Fruit fly (Drosophila melanogaster): ENCODE data around the gene Sfp24Bb.

dm6 chr2L:3705438-3705921, 35.9 kb upstream of the Sfp24Bb start, which contains the start of gene CG31778:
- peak; percentile 36; the same call in 1 of the 2 replicates for TF ChIP-seq rn (GFP tag; IDR thresholded peaks at IDR 0.05)
- TF ChIP-seq EcR (GFP tag; optimal IDR thresholded peaks at IDR 0.05) = no peak
- peak; percentile 58 for TF ChIP-seq Pif1B (GFP tag; optimal IDR thresholded peaks at IDR 0.05)
- no peak for TF ChIP-seq CG10348 (GFP tag; IDR thresholded peaks at IDR 0.05)
- peak; percentile 84 for TF ChIP-seq Ets98B (GFP tag; IDR thresholded peaks at IDR 0.05)
- TF ChIP-seq CG9948 (tag; optimal IDR thresholded peaks at IDR 0.05) = peak; percentile 60

Data from whole organism, pupa.